Worm (Caenorhabditis elegans) whole organism, young adult: Measurements from ENCODE around the gene rdy-2.

Experiments used
- B0019.2 ChIP-seq: fragments of 200-800 bp; sonication (Bioruptor generic); conservative IDR thresholded peaks from 2 replicates; pipeline ENCODE4 v1.3.6; 2022; ENCODE audit warnings: missing genetic modification reagents, missing genetic modification characterization, missing compliant biosample characterization
- B0336.3 ChIP-seq: fragments of 200-800 bp; sonication (Bioruptor generic); IDR thresholded peaks from 2 replicates; pipeline ENCODE4 v1.3.6; 2022; ENCODE audit warnings: missing genetic modification characterization, missing compliant biosample characterization
- C06A6.2 ChIP-seq: fragments of 200-800 bp; sonication (Bioruptor generic); conservative IDR thresholded peaks from 2 replicates; pipeline ENCODE4 v1.3.6; 2022; ENCODE audit warnings: missing genetic modification characterization, missing compliant biosample characterization
- F23B12.7 ChIP-seq: sonication (generic microtip); optimal IDR thresholded peaks from 2 replicates; lab custom pipeline; 2017; ENCODE audit warnings: missing genetic modification characterization, mild to moderate bottlenecking, missing compliant biosample characterization, antibody characterized with exemption, moderate library complexity; ENCODE audit not compliant: insufficient read depth
- F37B4.10 ChIP-seq: fragments of 200-800 bp; sonication (Bioruptor generic); IDR thresholded peaks from 2 replicates; pipeline ENCODE4 v1.3.6; 2022; ENCODE audit warnings: missing genetic modification characterization, missing compliant biosample characterization
- F57A8.1 ChIP-seq: fragments of 200-800 bp; sonication (Bioruptor generic); optimal IDR thresholded peaks from 2 replicates; lab custom pipeline; 2018; ENCODE audit warnings: mild to moderate bottlenecking, missing genetic modification characterization, moderate library complexity, missing compliant biosample characterization
- F57C9.4 ChIP-seq: sonication (generic microtip); optimal IDR thresholded peaks from 2 replicates; lab custom pipeline; 2017; ENCODE audit warnings: mild to moderate bottlenecking, missing genetic modification characterization, missing compliant biosample characterization
- K12H6.12 ChIP-seq: fragments of 200-800 bp; sonication (Bioruptor generic); optimal IDR thresholded peaks from 2 replicates; lab custom pipeline; 2018; ENCODE audit warnings: mild to moderate bottlenecking, missing genetic modification characterization, missing compliant biosample characterization
- akir-1 ChIP-seq: fragments of 200-800 bp; sonication (Bioruptor generic); optimal IDR thresholded peaks from 2 replicates; lab custom pipeline; 2018; ENCODE audit warnings: mild to moderate bottlenecking, missing genetic modification characterization, moderate library complexity, missing compliant biosample characterization
- ceh-100 ChIP-seq: fragments of 200-800 bp; sonication (Bioruptor generic); IDR thresholded peaks from 2 replicates; pipeline ENCODE4 v1.3.6; 2022; ENCODE audit warnings: missing genetic modification reagents, missing genetic modification characterization, missing compliant biosample characterization
- ceh-79 ChIP-seq: sonication (generic microtip); optimal IDR thresholded peaks from 2 replicates; lab custom pipeline; 2017; ENCODE audit warnings: mild to moderate bottlenecking, missing genetic modification characterization, missing compliant biosample characterization
- fkh-3 ChIP-seq: sonication (generic microtip); optimal IDR thresholded peaks from 2 replicates; lab custom pipeline; 2016; ENCODE audit warnings: mild to moderate bottlenecking, missing genetic modification characterization, missing compliant biosample characterization
- gei-17 ChIP-seq: fragments of 200-800 bp; sonication (Bioruptor generic); optimal IDR thresholded peaks from 2 replicates; lab custom pipeline; 2018; ENCODE audit warnings: mild to moderate bottlenecking, missing genetic modification characterization, missing compliant biosample characterization
- hlh-26 ChIP-seq: fragments of 200-800 bp; sonication (Bioruptor generic); conservative IDR thresholded peaks from 2 replicates; pipeline ENCODE4 v1.3.6; 2022; ENCODE audit warnings: missing genetic modification reagents, missing genetic modification characterization, missing compliant biosample characterization
- lin-26 ChIP-seq: fragments of 200-800 bp; sonication (Bioruptor generic); IDR thresholded peaks from 2 replicates; pipeline ENCODE4 v1.3.6; 2022; ENCODE audit warnings: missing genetic modification reagents, missing genetic modification characterization, missing compliant biosample characterization
- lin-54 ChIP-seq: fragments of 200-800 bp; sonication (Bioruptor generic); optimal IDR thresholded peaks from 2 replicates; lab custom pipeline; 2018; ENCODE audit warnings: mild to moderate bottlenecking, missing genetic modification characterization, missing compliant biosample characterization
- lsl-1 ChIP-seq: fragments of 200-800 bp; sonication (Bioruptor generic); optimal IDR thresholded peaks from 2 replicates; lab custom pipeline; 2018; ENCODE audit warnings: mild to moderate bottlenecking, missing genetic modification characterization, moderate library complexity, missing compliant biosample characterization
- madf-3 ChIP-seq: fragments of 200-800 bp; sonication (Bioruptor generic); IDR thresholded peaks from 2 replicates; pipeline ENCODE4 v1.3.6; 2022; ENCODE audit warnings: missing genetic modification reagents, missing genetic modification characterization, missing compliant biosample characterization
- madf-8 ChIP-seq: fragments of 200-800 bp; sonication (Bioruptor generic); conservative IDR thresholded peaks from 2 replicates; pipeline ENCODE4 v1.3.6; 2022; ENCODE audit warnings: missing genetic modification reagents, missing genetic modification characterization, missing compliant biosample characterization
- nhr-80 ChIP-seq: sonication (generic microtip); optimal IDR thresholded peaks from 2 replicates; lab custom pipeline; 2016; ENCODE audit warnings: missing genetic modification characterization, missing compliant biosample characterization
- nhr-90 ChIP-seq: sonication (generic microtip); optimal IDR thresholded peaks from 2 replicates; lab custom pipeline; 2016; ENCODE audit warnings: missing genotype, mild to moderate bottlenecking, missing genetic modification characterization, missing compliant biosample characterization
- sea-2 ChIP-seq: fragments of 200-800 bp; sonication (Bioruptor generic); IDR thresholded peaks from 2 replicates; pipeline ENCODE4 v1.3.6; 2022; ENCODE audit warnings: missing genetic modification characterization, missing compliant biosample characterization
- snpc-4 ChIP-seq, 5 experiments: fragments of 150-350 bp in 1 of 5; sonication (generic microtip) in 4 of 5; optimal IDR thresholded peaks; 2 replicates each; lab custom pipeline; 2014 to 2018; ENCODE audit warnings: missing genetic modification characterization in 5 of 5, missing biosample characterization in 3 of 5, antibody characterized with exemption in 2 of 5, mild to moderate bottlenecking in 2 of 5, missing compliant biosample characterization in 2 of 5, missing genotype in 2 of 5, moderate library complexity in 2 of 5, missing genetic modification reagents in 1 of 5
- somi-1 ChIP-seq: fragments of 200-800 bp; sonication (Bioruptor generic); optimal IDR thresholded peaks from 2 replicates; lab custom pipeline; 2018; ENCODE audit warnings: mild to moderate bottlenecking, missing genetic modification characterization, missing compliant biosample characterization
- tbp1 ChIP-seq: fragments of 200-800 bp; sonication (Bioruptor generic); optimal IDR thresholded peaks from 2 replicates; lab custom pipeline; 2018; ENCODE audit warnings: mild to moderate bottlenecking, missing genetic modification characterization, missing compliant biosample characterization
- tbx-9 ChIP-seq: sonication (generic microtip); optimal IDR thresholded peaks from 2 replicates; lab custom pipeline; 2016; ENCODE audit warnings: borderline replicate concordance, missing genetic modification characterization, inconsistent platforms, missing compliant biosample characterization
- unc-62 ChIP-seq: fragments of 150-350 bp; optimal IDR thresholded peaks from 2 replicates; lab custom pipeline; 2014; ENCODE audit warnings: missing biosample characterization, missing genetic modification reagents, missing genetic modification characterization
- ztf-25 ChIP-seq: fragments of 200-800 bp; sonication (Bioruptor generic); IDR thresholded peaks from 2 replicates; pipeline ENCODE4 v1.3.6; 2022; ENCODE audit warnings: missing genetic modification reagents, missing genetic modification characterization, missing compliant biosample characterization
- ztf-26 ChIP-seq: sonication (generic microtip); optimal IDR thresholded peaks from 2 replicates; lab custom pipeline; 2017; ENCODE audit warnings: missing genetic modification characterization, missing compliant biosample characterization
- ztf-3 ChIP-seq: fragments of 200-800 bp; sonication (Bioruptor generic); optimal IDR thresholded peaks from 2 replicates; lab custom pipeline; 2018; ENCODE audit warnings: mild to moderate bottlenecking, missing genetic modification characterization, missing compliant biosample characterization

Gene rdy-2

DNA sequence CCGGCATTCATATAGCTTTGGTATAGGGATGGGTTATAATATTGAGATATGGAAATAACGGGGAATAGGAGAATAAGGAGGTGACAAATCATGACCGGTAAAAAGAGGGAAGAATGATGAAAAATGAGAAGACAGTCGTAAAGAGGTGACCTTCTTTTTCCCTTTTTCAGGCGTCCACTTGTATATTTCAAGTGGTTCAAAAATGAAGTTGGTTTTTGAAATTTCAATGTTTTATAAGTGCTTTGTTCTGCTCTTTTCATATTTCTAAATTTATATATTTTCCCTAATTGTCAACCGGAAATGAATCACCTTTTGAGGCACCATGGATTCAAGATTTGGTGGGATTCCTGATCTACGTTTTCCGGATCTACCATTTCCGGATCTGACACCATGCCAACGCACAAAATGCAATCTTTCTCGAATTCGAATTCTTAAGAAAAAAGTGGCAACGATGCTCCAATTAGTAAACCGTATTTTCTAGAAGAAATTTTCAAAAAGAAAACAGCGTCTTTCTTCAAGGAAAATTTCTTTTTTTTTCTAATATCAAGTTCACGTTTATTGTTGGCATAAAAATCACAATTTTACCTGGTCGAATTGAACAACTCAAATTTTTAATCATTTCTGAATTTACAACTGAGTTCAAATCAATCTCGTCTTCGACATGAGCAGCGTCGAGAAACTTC is 11.1 kb downstream of the rdy-2 start, which contains the start of the genes F53F4.2 and F53F4.18:
Gene F53F4.2, minus strand, starts transcription at position 101 of the 683 bp plus-strand sequence.
Gene F53F4.18, plus strand, starts transcription at position 633 of the 683 bp plus-strand sequence.
- TF ChIP-seq madf-3 (GFP tag; lab: Robert Waterston, UW) (no peak), sea-2 (no peak), madf-8 (GFP tag; lab: Robert Waterston, UW) (no peak)
- TF ChIP-seq, all 124 proteins: peak for 0

DNA sequence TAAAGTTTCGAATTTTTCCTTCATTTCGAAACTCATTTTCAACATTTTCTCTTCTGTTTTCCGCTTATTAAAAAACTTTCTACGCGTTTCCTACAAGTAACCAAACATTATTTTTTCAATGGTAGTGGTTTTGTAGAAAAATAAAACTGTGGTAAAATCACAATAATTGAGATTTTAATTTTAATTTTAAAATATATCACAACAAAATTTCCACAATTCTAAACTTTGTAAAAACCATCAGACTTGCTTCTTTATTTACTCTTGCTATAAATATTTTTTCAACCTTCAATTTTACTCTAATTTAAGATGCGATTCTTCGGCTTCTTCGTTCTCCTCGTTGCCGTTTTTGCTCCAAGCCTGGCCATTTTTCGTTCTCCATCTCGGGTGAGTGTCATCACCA is 12.9 kb downstream of the rdy-2 start, which contains the start of gene F53F4.17:
Gene F53F4.17, plus strand, starts transcription at position 301 of the 400 bp plus-strand sequence.
- TF ChIP-seq fkh-3 (tag; lab: Kevin White, UChicago) (no peak), F57A8.1 (GFP tag; lab: Kevin White, UChicago) (no peak)

DNA sequence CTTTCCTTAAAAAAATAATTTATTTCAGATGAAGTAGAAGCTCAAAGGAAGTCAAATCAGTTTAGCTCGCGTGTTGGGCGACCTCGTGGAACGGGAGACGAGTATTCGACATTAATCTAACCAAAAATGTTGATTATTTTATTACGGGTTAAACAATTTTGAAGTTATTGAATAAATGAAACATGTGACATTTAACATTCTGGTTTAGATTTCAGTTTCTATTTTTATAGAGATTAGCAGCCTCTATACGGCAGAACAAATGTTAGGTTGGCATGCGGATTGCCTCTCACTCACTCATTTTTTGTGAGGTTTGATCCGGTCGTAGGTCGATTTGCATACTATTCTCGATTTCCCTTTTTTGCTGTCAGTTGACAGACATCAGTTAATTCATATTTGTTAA is 16.3 kb downstream of the rdy-2 start, which contains the start of gene F53F4.1:
Gene F53F4.1, plus strand, starts transcription at position 301 of the 400 bp plus-strand sequence.
- TF ChIP-seq somi-1 (GFP tag; lab: Kevin White, UChicago) (no peak), B0019.2 (no peak), ztf-26 (tag; lab: Kevin White, UChicago) (no peak), ceh-100 (GFP tag; lab: Robert Waterston, UW) (no peak), tbp1 (GFP tag; lab: Kevin White, UChicago) (no peak), unc-62 (GFP tag; lab: Kevin White, UChicago) (no peak), tbx-9 (no peak), hlh-26 (GFP tag; lab: Robert Waterston, UW) (no peak), ceh-79 (no peak), lin-26 (no peak), F37B4.10 (GFP tag; lab: Robert Waterston, UW) (no peak), nhr-90 (tag; lab: Kevin White, UChicago) (no peak), ztf-3 (GFP tag; lab: Kevin White, UChicago) (no peak), akir-1 (GFP tag; lab: Kevin White, UChicago) (no peak), K12H6.12 (no peak), lsl-1 (GFP tag; lab: Kevin White, UChicago) (no peak), fkh-3 (tag; lab: Kevin White, UChicago) (no peak), F23B12.7 (tag; lab: Kevin White, UChicago) (no peak)

DNA sequence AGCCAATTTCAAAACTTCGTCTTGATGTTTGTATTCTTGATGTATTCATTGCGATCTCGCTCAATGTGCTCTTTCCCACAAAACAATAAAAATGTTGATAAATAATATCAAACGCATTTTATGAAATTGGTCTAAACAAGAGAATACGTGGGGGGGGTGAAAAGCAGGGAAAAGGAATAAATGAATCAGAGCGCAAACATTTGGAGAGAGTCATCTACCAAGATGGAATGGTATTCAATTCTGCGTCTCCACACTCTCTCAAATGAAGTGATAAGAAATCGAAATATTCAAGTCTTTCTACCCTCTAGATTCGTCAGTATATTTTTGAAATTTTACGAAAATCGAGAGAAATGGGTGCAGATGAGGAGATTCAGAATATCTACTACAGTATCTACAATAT is 20.1 kb downstream of the rdy-2 start, which contains the start of gene C50B8.5:
Gene C50B8.5, plus strand, starts transcription at position 273 of the 400 bp plus-strand sequence.
- TF ChIP-seq ztf-25 (GFP tag; lab: Robert Waterston, UW) (no peak), nhr-80 (tag; lab: Kevin White, UChicago) (peak; percentile 46)

DNA sequence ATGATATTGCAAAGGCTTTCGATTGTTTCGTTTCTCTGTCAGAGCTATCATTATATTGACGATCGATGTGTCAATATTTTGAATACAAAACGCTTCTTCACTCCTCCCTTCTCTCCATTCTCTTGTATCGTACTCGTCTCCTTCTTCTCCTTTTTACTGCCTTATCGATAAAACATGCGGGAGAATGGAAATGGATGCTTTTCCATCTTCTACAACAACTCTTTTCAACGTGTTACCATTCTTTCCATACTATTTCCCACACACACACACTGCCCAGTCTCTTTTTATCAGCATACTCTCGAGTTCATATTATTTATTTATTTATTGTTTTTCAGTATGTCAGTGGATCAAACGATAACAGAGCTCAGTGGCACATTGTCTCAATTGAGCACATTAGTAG is 22.1 kb downstream of the rdy-2 start, which contains the start of gene C50B8.6:
Gene C50B8.6, plus strand, starts transcription at position 336 of the 400 bp plus-strand sequence.
- TF ChIP-seq F57C9.4 (no peak), nhr-80 (tag; lab: Kevin White, UChicago) (peak; percentile 82), B0336.3 (no peak), snpc-4 (GFP tag; optimal IDR thresholded peaks at IDR 0.05; lab: Kevin White, UChicago) (no peak), snpc-4 (tag; optimal IDR thresholded peaks at IDR 0.05; lab: Kevin White, UChicago) (no peak)

DNA sequence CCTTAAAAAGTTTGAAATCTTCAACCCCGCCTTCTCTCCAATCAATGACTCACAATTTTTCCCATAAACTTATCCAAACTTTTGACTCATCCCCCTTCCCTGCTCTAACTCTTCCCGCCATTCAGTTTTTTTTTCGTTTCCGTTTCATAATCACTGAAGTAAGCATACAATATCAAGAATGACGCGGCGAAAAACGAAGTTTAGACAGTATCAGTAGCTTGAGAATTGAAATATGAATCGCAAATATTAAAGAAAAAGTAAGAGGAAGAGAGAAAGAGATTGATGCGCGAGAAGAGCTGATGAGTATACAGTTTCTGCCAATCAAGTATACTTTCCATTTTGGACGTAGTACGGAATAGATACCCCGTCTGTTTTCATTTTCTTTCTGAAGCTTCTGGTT is 23.3 kb downstream of the rdy-2 start:
- TF ChIP-seq gei-17 (GFP tag; lab: Kevin White, UChicago) (no peak), nhr-80 (tag; lab: Kevin White, UChicago) (peak; percentile 75), C06A6.2 (GFP tag; lab: Robert Waterston, UW) (no peak), F37B4.10 (GFP tag; lab: Robert Waterston, UW) (no peak), lin-54 (GFP tag; lab: Kevin White, UChicago) (no peak)
